Worm (Caenorhabditis elegans): ENCODE results near the gene B0334.10.

ce11 chrII:11568670-11569069 is 50.4 kb downstream of the B0334.10 start:
- TF ChIP-seq lin-15B (tag; optimal IDR thresholded peaks at IDR 0.05) = no peak
- no peak for TF ChIP-seq nhr-11 (tag; optimal IDR thresholded peaks at IDR 0.05)
- TF ChIP-seq unc-62 (GFP tag; optimal IDR thresholded peaks at IDR 0.05 in 1 of 2) = no peak
- TF ChIP-seq unc-62 (tag; optimal IDR thresholded peaks at IDR 0.05) = no peak
- no peak for TF ChIP-seq lsy-2 (tag; optimal IDR thresholded peaks at IDR 0.05)
- no peak for TF ChIP-seq pha-4 (GFP tag; IDR thresholded peaks at IDR 0.05)
- TF ChIP-seq pha-4 (tag; optimal IDR thresholded peaks at IDR 0.05) = no peak
- TF ChIP-seq F49E8.2 (tag; optimal IDR thresholded peaks at IDR 0.05; ENCODE audit: borderline replicate concordance) = no peak
- TF ChIP-seq nhr-28 (tag; optimal IDR thresholded peaks at IDR 0.05) = no peak
- no peak for TF ChIP-seq ces-1 (GFP tag; optimal IDR thresholded peaks at IDR 0.05)
- TF ChIP-seq egl-27 (tag; optimal IDR thresholded peaks at IDR 0.05) = no peak
- TF ChIP-seq attf-4 (tag; optimal IDR thresholded peaks at IDR 0.05) = no peak
- no peak for TF ChIP-seq lir-3 (tag; optimal IDR thresholded peaks at IDR 0.05)
- TF ChIP-seq nhr-77 (tag; optimal IDR thresholded peaks at IDR 0.05) = no peak
- no peak for TF ChIP-seq spr-3 (GFP tag; optimal IDR thresholded peaks at IDR 0.05)

Measured in whole organism, L4 larva.